Worm (Caenorhabditis elegans) whole organism, midembryonic: Measurements from ENCODE around the gene fbxa-179.

Experiments used
- flt-1 ChIP-seq: fragments of 200-800 bp; sonication (Bioruptor generic); IDR thresholded peaks from 2 replicates; pipeline ENCODE4 v1.3.6; 2022; ENCODE audit warnings: missing genetic modification characterization, missing compliant biosample characterization
- klf-2 ChIP-seq: fragments of 200-800 bp; sonication (Bioruptor generic); conservative IDR thresholded peaks from 2 replicates; pipeline ENCODE4 v1.3.6; 2022; ENCODE audit warnings: missing genetic modification reagents, missing genetic modification characterization, missing compliant biosample characterization
- med-1 ChIP-seq: sonication (generic microtip); optimal IDR thresholded peaks from 2 replicates; lab custom pipeline; 2017; ENCODE audit warnings: missing genetic modification characterization, mild to moderate bottlenecking, missing compliant biosample characterization, antibody characterized with exemption, missing genetic modification reagents; ENCODE audit not compliant: insufficient read depth
- tab-1 ChIP-seq: fragments of 200-800 bp; sonication (Bioruptor generic); IDR thresholded peaks from 2 replicates; pipeline ENCODE4 v1.3.6; 2022; ENCODE audit warnings: missing genetic modification characterization, missing compliant biosample characterization
- ztf-29 ChIP-seq: fragments of 200-800 bp; sonication (Bioruptor generic); IDR thresholded peaks from 2 replicates; pipeline ENCODE4 v1.3.6; 2022; ENCODE audit warnings: missing genetic modification reagents, missing genetic modification characterization, missing compliant biosample characterization

DNA sequence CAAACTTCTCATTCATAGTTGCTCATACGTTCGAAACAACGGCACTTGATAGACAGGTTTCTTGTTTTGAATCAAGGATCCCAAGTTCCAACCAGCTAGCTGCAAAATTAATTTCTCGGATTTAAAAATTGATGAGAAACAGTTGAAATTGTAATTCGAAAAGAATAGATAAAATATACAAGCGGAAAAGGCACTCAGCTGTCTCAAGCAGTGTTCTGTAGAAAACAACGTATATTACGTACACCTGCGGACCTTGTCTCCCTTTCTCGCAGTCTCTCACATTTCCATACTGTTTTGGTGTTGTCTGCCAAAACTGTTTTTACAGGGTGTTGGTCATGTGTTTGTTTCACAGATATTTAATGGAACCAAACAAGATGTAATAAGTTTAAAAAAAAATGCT lies 3.0 kb upstream of the fbxa-179 start, which contains the start of gene F23D12.10:
- TF ChIP-seq tab-1 (GFP tag; lab: Robert Waterston, UW), result no peak
- no peak for TF ChIP-seq klf-2 (GFP tag; lab: Robert Waterston, UW)
- no peak for TF ChIP-seq ztf-29 (GFP tag; lab: Robert Waterston, UW)
- TF ChIP-seq flt-1 (GFP tag; lab: Robert Waterston, UW), result no peak
- no peak for TF ChIP-seq med-1 (GFP tag; lab: Kevin White, UChicago)
